Worm (Caenorhabditis elegans) whole organism, young adult: ENCODE data around the gene M142.5.

ENCODE experiments used
- C06A6.2 ChIP-seq: fragments of 200-800 bp; sonication (Bioruptor generic); conservative IDR thresholded peaks from 2 replicates; pipeline ENCODE4 v1.3.6; 2022; ENCODE audit warnings: missing genetic modification characterization, missing compliant biosample characterization
- F10E7.11 ChIP-seq: sonication (generic microtip); optimal IDR thresholded peaks from 2 replicates; lab custom pipeline; 2017; ENCODE audit warnings: mild to moderate bottlenecking, missing genetic modification characterization, moderate library complexity, missing compliant biosample characterization
- F33H1.4 ChIP-seq: fragments of 200-800 bp; sonication (Bioruptor generic); IDR thresholded peaks from 2 replicates; pipeline ENCODE4 v1.3.6; 2022; ENCODE audit warnings: missing genetic modification reagents, missing genetic modification characterization, missing compliant biosample characterization
- F52B5.7 ChIP-seq: sonication (generic microtip); optimal IDR thresholded peaks from 2 replicates; lab custom pipeline; 2016; ENCODE audit warnings: mild to moderate bottlenecking, missing genetic modification characterization, missing compliant biosample characterization
- T07F8.4 ChIP-seq: sonication (generic microtip); optimal IDR thresholded peaks from 2 replicates; lab custom pipeline; 2016; ENCODE audit warnings: mild to moderate bottlenecking, missing genetic modification characterization, moderate library complexity, missing compliant biosample characterization
- akir-1 ChIP-seq: fragments of 200-800 bp; sonication (Bioruptor generic); optimal IDR thresholded peaks from 2 replicates; lab custom pipeline; 2018; ENCODE audit warnings: mild to moderate bottlenecking, missing genetic modification characterization, moderate library complexity, missing compliant biosample characterization
- ama-1 ChIP-seq, 3 experiments: fragments of 150-350 bp in 1 of 3; sonication (generic microtip) in 2 of 3; optimal IDR thresholded peaks; 2 replicates each; lab custom pipeline; 2014 to 2018; ENCODE audit warnings: missing biosample characterization in 2 of 3, missing genetic modification characterization in 2 of 3, missing genetic modification reagents in 2 of 3
- attf-3 ChIP-seq: fragments of 200-800 bp; sonication (Bioruptor generic); conservative IDR thresholded peaks from 2 replicates; pipeline ENCODE4 v1.3.6; 2022; ENCODE audit warnings: missing genetic modification reagents, missing genetic modification characterization, missing compliant biosample characterization
- attf-6 ChIP-seq: fragments of 200-800 bp; sonication (Bioruptor generic); IDR thresholded peaks from 2 replicates; pipeline ENCODE4 v1.3.6; 2022; ENCODE audit warnings: missing genetic modification reagents, missing genetic modification characterization, missing compliant biosample characterization
- ccch-3 ChIP-seq: fragments of 200-800 bp; sonication (Bioruptor generic); optimal IDR thresholded peaks from 2 replicates; lab custom pipeline; 2018; ENCODE audit warnings: mild to moderate bottlenecking, missing genetic modification characterization, missing compliant biosample characterization
- cebp-2 ChIP-seq: fragments of 200-800 bp; sonication (Bioruptor generic); IDR thresholded peaks from 2 replicates; pipeline ENCODE4 v1.3.6; 2022; ENCODE audit warnings: missing genetic modification characterization, missing compliant biosample characterization
- ceh-100 ChIP-seq: fragments of 200-800 bp; sonication (Bioruptor generic); IDR thresholded peaks from 2 replicates; pipeline ENCODE4 v1.3.6; 2022; ENCODE audit warnings: missing genetic modification reagents, missing genetic modification characterization, missing compliant biosample characterization
- ceh-27 ChIP-seq: fragments of 200-800 bp; sonication (Bioruptor generic); optimal IDR thresholded peaks from 2 replicates; lab custom pipeline; 2018; ENCODE audit warnings: mild to moderate bottlenecking, missing genetic modification characterization, moderate library complexity, missing compliant biosample characterization
- ceh-79 ChIP-seq: sonication (generic microtip); optimal IDR thresholded peaks from 2 replicates; lab custom pipeline; 2017; ENCODE audit warnings: mild to moderate bottlenecking, missing genetic modification characterization, missing compliant biosample characterization
- dpff-1 ChIP-seq: sonication (generic microtip); optimal IDR thresholded peaks from 2 replicates; lab custom pipeline; 2017; ENCODE audit warnings: mild to moderate bottlenecking, missing genetic modification characterization, missing compliant biosample characterization
- egrh-3 ChIP-seq: fragments of 200-800 bp; sonication (Bioruptor generic); IDR thresholded peaks from 2 replicates; pipeline ENCODE4 v1.3.6; 2022; ENCODE audit warnings: missing genetic modification reagents, missing genetic modification characterization, missing compliant biosample characterization
- ekl-4 ChIP-seq: fragments of 200-800 bp; sonication (Bioruptor generic); IDR thresholded peaks from 2 replicates; pipeline ENCODE4 v1.3.6; 2022; ENCODE audit warnings: missing genetic modification reagents, missing genetic modification characterization, missing compliant biosample characterization
- hlh-26 ChIP-seq: fragments of 200-800 bp; sonication (Bioruptor generic); conservative IDR thresholded peaks from 2 replicates; pipeline ENCODE4 v1.3.6; 2022; ENCODE audit warnings: missing genetic modification reagents, missing genetic modification characterization, missing compliant biosample characterization
- let-526 ChIP-seq: fragments of 200-800 bp; sonication (Bioruptor generic); IDR thresholded peaks from 2 replicates; pipeline ENCODE4 v1.3.6; 2022; ENCODE audit warnings: missing genetic modification reagents, missing genetic modification characterization, missing compliant biosample characterization
- madf-6 ChIP-seq: fragments of 200-800 bp; sonication (Bioruptor generic); IDR thresholded peaks from 2 replicates; pipeline ENCODE4 v1.3.6; 2022; ENCODE audit warnings: missing genetic modification reagents, missing genetic modification characterization, missing compliant biosample characterization
- nfya-1 ChIP-seq: sonication (generic microtip); optimal IDR thresholded peaks from 2 replicates; lab custom pipeline; 2017; ENCODE audit warnings: antibody characterized with exemption, missing compliant biosample characterization, missing genetic modification characterization, borderline replicate concordance; ENCODE audit not compliant: insufficient read depth
- nhr-120 ChIP-seq: fragments of 200-800 bp; sonication (Bioruptor generic); IDR thresholded peaks from 2 replicates; pipeline ENCODE4 v1.3.6; 2022; ENCODE audit warnings: missing genetic modification characterization, missing compliant biosample characterization
- pbrm-1 ChIP-seq: fragments of 200-800 bp; sonication (Bioruptor generic); IDR thresholded peaks from 2 replicates; pipeline ENCODE4 v1.3.6; 2022; ENCODE audit warnings: missing genetic modification reagents, missing genetic modification characterization, missing compliant biosample characterization
- rec-8 ChIP-seq, 2 experiments: sonication (generic microtip); optimal IDR thresholded peaks; 2 replicates each; lab custom pipeline; 2016; ENCODE audit warnings: mild to moderate bottlenecking in 2 of 2, missing genetic modification characterization in 2 of 2, missing genetic modification reagents in 2 of 2, missing genotype in 2 of 2, missing biosample characterization in 1 of 2, missing compliant biosample characterization in 1 of 2, moderate library complexity in 1 of 2
- snpc-3.4 ChIP-seq: sonication (generic microtip); optimal IDR thresholded peaks from 2 replicates; lab custom pipeline; 2017; ENCODE audit warnings: missing genetic modification characterization, mild to moderate bottlenecking, missing compliant biosample characterization, antibody characterized with exemption, moderate library complexity, missing genotype, missing genetic modification reagents
- snpc-4 ChIP-seq, 5 experiments: fragments of 150-350 bp in 1 of 5; sonication (generic microtip) in 4 of 5; optimal IDR thresholded peaks; 2 replicates each; lab custom pipeline; 2014 to 2018; ENCODE audit warnings: missing genetic modification characterization in 5 of 5, missing biosample characterization in 3 of 5, antibody characterized with exemption in 2 of 5, mild to moderate bottlenecking in 2 of 5, missing compliant biosample characterization in 2 of 5, missing genotype in 2 of 5, moderate library complexity in 2 of 5, missing genetic modification reagents in 1 of 5
- tbx-9 ChIP-seq: sonication (generic microtip); optimal IDR thresholded peaks from 2 replicates; lab custom pipeline; 2016; ENCODE audit warnings: borderline replicate concordance, missing genetic modification characterization, inconsistent platforms, missing compliant biosample characterization
- tlf-1 ChIP-seq: fragments of 200-800 bp; sonication (Bioruptor generic); optimal IDR thresholded peaks from 2 replicates; lab custom pipeline; 2018; ENCODE audit warnings: mild to moderate bottlenecking, missing genetic modification characterization, missing compliant biosample characterization
- unc-130 ChIP-seq: sonication (generic microtip); optimal IDR thresholded peaks from 2 replicates; lab custom pipeline; 2016; ENCODE audit warnings: missing genetic modification reagents, missing genetic modification characterization, missing compliant biosample characterization
- zfh-2 ChIP-seq: fragments of 200-800 bp; sonication (Bioruptor generic); conservative IDR thresholded peaks from 2 replicates; pipeline ENCODE4 v1.3.6; 2022; ENCODE audit warnings: missing genetic modification reagents, missing genetic modification characterization, missing compliant biosample characterization
- ztf-18 ChIP-seq: sonication (generic microtip); optimal IDR thresholded peaks from 2 replicates; lab custom pipeline; 2016; ENCODE audit warnings: missing genotype, mild to moderate bottlenecking, missing genetic modification characterization, missing compliant biosample characterization
- ztf-25 ChIP-seq: fragments of 200-800 bp; sonication (Bioruptor generic); IDR thresholded peaks from 2 replicates; pipeline ENCODE4 v1.3.6; 2022; ENCODE audit warnings: missing genetic modification reagents, missing genetic modification characterization, missing compliant biosample characterization
- ztf-6 ChIP-seq: fragments of 200-800 bp; sonication (Bioruptor generic); IDR thresholded peaks from 2 replicates; pipeline ENCODE4 v1.3.6; 2022; ENCODE audit warnings: missing genetic modification reagents, missing genetic modification characterization, missing compliant biosample characterization

The M142.5 gene

ce11 chrIII:10935944-10936343, 4.9 kb downstream of the M142.5 start, which contains the start of gene rle-1:
TSS of gene rle-1 (plus strand) at chrIII:10936244.
- TF ChIP-seq ztf-25 (GFP tag; lab: Robert Waterston, UW) (no peak), ztf-6 (GFP tag; lab: Robert Waterston, UW) (no peak), attf-6 (GFP tag; lab: Robert Waterston, UW) (no peak), cebp-2 (GFP tag; lab: Robert Waterston, UW) (no peak)

DNA sequence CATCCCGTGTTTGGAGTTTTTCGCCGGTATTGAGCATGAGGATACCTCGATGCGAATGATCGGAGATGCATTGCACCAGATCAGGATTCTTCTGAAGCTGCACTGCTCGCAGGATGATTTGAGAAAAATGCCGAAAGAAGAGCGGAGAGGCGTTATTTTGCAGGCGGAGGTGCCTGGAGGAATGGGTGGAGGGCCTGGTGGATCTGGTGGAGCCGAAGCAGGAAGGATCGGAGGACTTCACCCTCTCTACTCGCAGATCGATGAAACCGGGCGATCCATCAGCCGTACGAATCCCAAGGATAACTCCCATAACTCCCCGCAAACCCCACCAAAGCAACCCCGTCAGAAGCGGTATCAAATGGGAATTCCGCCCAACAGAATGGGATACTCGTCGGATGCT, 8.2 kb downstream of the M142.5 start:
- TF ChIP-seq pbrm-1 (no peak), C06A6.2 (GFP tag; lab: Robert Waterston, UW) (no peak), egrh-3 (GFP tag; lab: Robert Waterston, UW) (peak; percentile 59; the same call in 1 of the 2 replicates), nhr-120 (GFP tag; lab: Robert Waterston, UW) (no peak), ama-1 (optimal IDR thresholded peaks at IDR 0.05; lab: Kevin White, UChicago) (no peak), ama-1 (GFP tag; optimal IDR thresholded peaks at IDR 0.05; lab: Kevin White, UChicago) (no peak), ceh-79 (tag; lab: Kevin White, UChicago) (no peak), F10E7.11 (tag; lab: Kevin White, UChicago) (no peak), hlh-26 (GFP tag; lab: Robert Waterston, UW) (no peak), rec-8 (tag; optimal IDR thresholded peaks at IDR 0.05; lab: Kevin White, UChicago) (no peak), F33H1.4 (GFP tag; lab: Robert Waterston, UW) (no peak), zfh-2 (peak; percentile 81), ceh-27 (GFP tag; lab: Kevin White, UChicago) (no peak)
- TF ChIP-seq, all 124 proteins: peak for 2

ce11 chrIII:10942905-10943304, 11.9 kb downstream of the M142.5 start:
- TF ChIP-seq ztf-18 (no peak), snpc-4 (GFP tag; optimal IDR thresholded peaks at IDR 0.05; lab: Kevin White, UChicago) (no peak), snpc-4 (tag; optimal IDR thresholded peaks at IDR 0.05; lab: Kevin White, UChicago) (no peak), F52B5.7 (tag; lab: Kevin White, UChicago) (no peak), egrh-3 (GFP tag; lab: Robert Waterston, UW) (no peak)

- no peak for TF ChIP-seq attf-3 (GFP tag; lab: Robert Waterston, UW)
- TF ChIP-seq, all 124 proteins: peak for 0
Observed at ce11 chrIII:10945537-10945936, 14.5 kb downstream of the M142.5 start.

ce11 chrIII:10947155-10947554, 16.2 kb downstream of the M142.5 start, which contains the start of gene strd-1:
TSS of gene strd-1 (plus strand) at chrIII:10947455.
- TF ChIP-seq unc-130 (GFP tag; lab: Kevin White, UChicago), result no peak

- TF ChIP-seq ceh-100 (GFP tag; lab: Robert Waterston, UW) (no peak), let-526 (0 out of 2 replicates have a peak, but pooled peaks have one; percentile 26), zfh-2 (peak; percentile 60; the same call in 1 of the 2 replicates)
Observed at ce11 chrIII:10951713-10952112, 20.7 kb downstream of the M142.5 start.

DNA sequence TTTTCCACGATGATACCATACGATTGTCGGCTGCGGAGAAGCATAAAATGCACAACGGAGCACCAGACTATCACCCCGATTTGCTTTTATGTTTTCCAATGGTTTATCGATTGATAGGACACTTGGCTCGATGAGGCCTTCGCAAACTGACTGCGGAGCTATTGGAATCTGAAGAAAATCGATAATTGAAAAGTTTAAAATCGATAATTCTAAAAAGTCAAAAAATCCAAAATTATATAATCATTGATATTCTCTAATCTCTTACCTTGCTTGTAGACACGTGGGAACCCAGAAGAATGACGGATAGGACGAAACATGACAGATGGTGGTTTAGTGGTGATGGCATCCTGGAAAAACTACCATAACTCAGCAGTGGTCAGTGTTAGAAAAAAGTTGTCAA, 22.2 kb downstream of the M142.5 start, which contains the start of gene zig-5:
Gene zig-5 (minus strand): TSS at position 349 of the 400 bp plus-strand sequence.
- no peak for TF ChIP-seq ztf-25 (GFP tag; lab: Robert Waterston, UW)
- no peak for TF ChIP-seq akir-1 (GFP tag; lab: Kevin White, UChicago)
- TF ChIP-seq ekl-4 (GFP tag; lab: Robert Waterston, UW), result no peak
- no peak for TF ChIP-seq ccch-3
- no peak for TF ChIP-seq madf-6 (GFP tag; lab: Robert Waterston, UW)
- no peak for TF ChIP-seq ztf-6 (GFP tag; lab: Robert Waterston, UW)
- TF ChIP-seq nhr-120 (GFP tag; lab: Robert Waterston, UW), result no peak
- no peak for TF ChIP-seq attf-6 (GFP tag; lab: Robert Waterston, UW)
- TF ChIP-seq nfya-1 (tag; lab: Kevin White, UChicago), result no peak
- TF ChIP-seq dpff-1, result no peak
- TF ChIP-seq egrh-3 (GFP tag; lab: Robert Waterston, UW), result no peak
- no peak for TF ChIP-seq T07F8.4 (tag; lab: Kevin White, UChicago)
- TF ChIP-seq tbx-9 (tag; lab: Kevin White, UChicago), result no peak
- TF ChIP-seq F33H1.4 (GFP tag; lab: Robert Waterston, UW), result no peak
- TF ChIP-seq tlf-1 (GFP tag; lab: Kevin White, UChicago), result no peak
- no peak for TF ChIP-seq snpc-3.4 (tag; lab: Kevin White, UChicago)
